Worm (Caenorhabditis elegans): ENCODE measurements around the gene F31B12.4.

DNA sequence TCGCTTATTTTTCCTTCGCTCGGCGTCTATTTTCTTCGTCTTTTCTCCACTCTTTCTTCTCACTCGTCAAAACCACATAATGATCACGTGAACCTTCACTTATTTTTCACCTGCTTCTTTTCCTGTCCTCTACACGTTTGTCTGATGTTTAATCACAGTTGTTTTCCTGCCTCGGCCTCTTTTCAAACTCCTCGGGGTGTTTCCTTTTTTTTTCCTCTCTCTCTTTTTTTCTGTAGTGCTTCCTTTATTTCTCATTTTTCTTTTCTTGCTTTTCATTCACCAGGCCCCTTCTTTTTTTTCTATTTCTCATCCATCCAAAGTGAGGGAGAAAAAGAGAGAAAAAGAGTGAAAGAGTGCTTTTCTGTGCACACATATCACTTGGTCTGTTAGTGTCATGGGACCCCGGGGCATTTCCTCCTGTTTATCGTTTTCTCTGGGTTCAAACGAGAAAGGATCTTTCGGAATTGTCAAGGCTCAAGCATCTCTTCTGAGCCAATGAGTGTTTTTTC lies 33.5 kb upstream of the F31B12.4 start:
- TF ChIP-seq flt-1 (GFP tag; IDR thresholded peaks at IDR 0.05) (no peak), tab-1 (GFP tag; IDR thresholded peaks at IDR 0.05) (no peak), ztf-29 (GFP tag; IDR thresholded peaks at IDR 0.05) (no peak), med-1 (GFP tag; optimal IDR thresholded peaks at IDR 0.05; ENCODE audit: insufficient read depth) (no peak)

Data from whole organism, midembryonic.